Worm (Caenorhabditis elegans) whole organism, L2 larva: ENCODE results near the gene ifta-2.
A peak's percentile ranks its signal among the peaks of the same experiment; 100 is the strongest.

Experiments
- C34F6.9 ChIP-seq: fragments of 150-350 bp; optimal IDR thresholded peaks from 2 replicates; lab custom pipeline; 2014; ENCODE audit warnings: missing biosample characterization, missing genetic modification characterization
- R02D3.7 ChIP-seq: fragments of 150-350 bp; optimal IDR thresholded peaks from 2 replicates; lab custom pipeline; 2014; ENCODE audit warnings: missing biosample characterization, missing genetic modification characterization
- Y55F3AM.14 ChIP-seq: fragments of 200-800 bp; sonication (Bioruptor generic); optimal IDR thresholded peaks from 2 replicates; lab custom pipeline; 2018; ENCODE audit warnings: mild to moderate bottlenecking, missing genetic modification characterization, missing compliant biosample characterization
- ZK546.5 ChIP-seq: sonication (generic microtip); optimal IDR thresholded peaks from 2 replicates; lab custom pipeline; 2017; ENCODE audit warnings: missing biosample characterization, missing genetic modification characterization
- alr-1 ChIP-seq: fragments of 150-350 bp; optimal IDR thresholded peaks from 2 replicates; lab custom pipeline; 2014; ENCODE audit warnings: missing biosample characterization, missing genetic modification characterization
- aly-2 ChIP-seq: fragments of 150-350 bp; optimal IDR thresholded peaks from 2 replicates; lab custom pipeline; 2014; ENCODE audit warnings: missing biosample characterization, missing genetic modification characterization
- ama-1 ChIP-seq: fragments of 150-350 bp; optimal IDR thresholded peaks from 2 replicates; lab custom pipeline; 2018; ENCODE audit warnings: inconsistent platforms
- blmp-1 ChIP-seq: sonication (generic microtip); optimal IDR thresholded peaks from 2 replicates; lab custom pipeline; 2017; ENCODE audit warnings: missing genetic modification characterization, mild to moderate bottlenecking, missing compliant biosample characterization, antibody characterized with exemption, moderate library complexity; ENCODE audit not compliant: insufficient read depth
- crh-2 ChIP-seq: sonication (generic microtip); optimal IDR thresholded peaks from 2 replicates; lab custom pipeline; 2017; ENCODE audit warnings: missing biosample characterization, missing genetic modification characterization
- dmd-4 ChIP-seq: sonication (generic microtip); optimal IDR thresholded peaks from 2 replicates; lab custom pipeline; 2017; ENCODE audit warnings: missing biosample characterization, missing genetic modification characterization
- egl-27 ChIP-seq: sonication (generic microtip); optimal IDR thresholded peaks from 3 replicates; lab custom pipeline; 2017; ENCODE audit warnings: missing biosample characterization, missing genetic modification reagents, missing genetic modification characterization
- fos-1 ChIP-seq: fragments of 150-350 bp; optimal IDR thresholded peaks from 2 replicates; lab custom pipeline; 2014; ENCODE audit warnings: missing biosample characterization, missing genetic modification characterization
- gmeb-1 ChIP-seq: fragments of 150-350 bp; optimal IDR thresholded peaks from 2 replicates; lab custom pipeline; 2014; ENCODE audit warnings: missing biosample characterization, missing genetic modification characterization
- lin-11 ChIP-seq: fragments of 150-350 bp; sonication (generic microtip); optimal IDR thresholded peaks from 2 replicates; lab custom pipeline; 2014; ENCODE audit warnings: missing biosample characterization, missing genetic modification characterization, inconsistent platforms, mixed read lengths
- lin-39 ChIP-seq: fragments of 150-350 bp; optimal IDR thresholded peaks from 2 replicates; lab custom pipeline; 2014; ENCODE audit warnings: missing biosample characterization, missing genetic modification reagents, missing genetic modification characterization
- lsy-2 ChIP-seq, 2 experiments: fragments of 150-350 bp in 1 of 2; sonication (generic microtip) in 1 of 2; optimal IDR thresholded peaks; 2 replicates each; lab custom pipeline; 2014 to 2017; ENCODE audit warnings: missing biosample characterization in 2 of 2, missing genetic modification characterization in 2 of 2
- mab-5 ChIP-seq: fragments of 150-350 bp; optimal IDR thresholded peaks from 2 replicates; lab custom pipeline; 2014; ENCODE audit warnings: missing biosample characterization, missing genetic modification characterization
- mbf-1 ChIP-seq: sonication (generic microtip); optimal IDR thresholded peaks from 2 replicates; lab custom pipeline; 2017; ENCODE audit warnings: missing biosample characterization, missing genetic modification characterization
- mdl-1 ChIP-seq, 2 experiments: fragments of 150-350 bp in 1 of 2; sonication (generic microtip) in 1 of 2; optimal IDR thresholded peaks; 2 replicates each; lab custom pipeline; 2017; ENCODE audit warnings: missing biosample characterization in 2 of 2, missing genetic modification characterization in 2 of 2
- nhr-129 ChIP-seq: fragments of 150-350 bp; optimal IDR thresholded peaks from 2 replicates; lab custom pipeline; 2014; ENCODE audit warnings: missing biosample characterization, missing genetic modification characterization
- nhr-23 ChIP-seq: fragments of 150-350 bp; optimal IDR thresholded peaks from 2 replicates; lab custom pipeline; 2014; ENCODE audit warnings: missing biosample characterization, missing genetic modification reagents, missing genetic modification characterization
- nhr-237 ChIP-seq: fragments of 150-350 bp; optimal IDR thresholded peaks from 2 replicates; lab custom pipeline; 2014; ENCODE audit warnings: missing biosample characterization, missing genetic modification characterization
- nhr-25 ChIP-seq: fragments of 150-350 bp; sonication (generic microtip); optimal IDR thresholded peaks from 3 replicates; lab custom pipeline; 2014; ENCODE audit warnings: missing biosample characterization, missing genetic modification characterization
- sem-4 ChIP-seq: fragments of 150-350 bp; optimal IDR thresholded peaks from 2 replicates; lab custom pipeline; 2014; ENCODE audit warnings: missing biosample characterization, missing genetic modification reagents, missing genetic modification characterization
- skn-1 ChIP-seq: sonication (generic microtip); optimal IDR thresholded peaks from 2 replicates; lab custom pipeline; 2017; ENCODE audit warnings: missing biosample characterization, missing genetic modification characterization
- sma-9 ChIP-seq, 2 experiments: fragments of 150-350 bp in 1 of 2; sonication (generic microtip) in 1 of 2; optimal IDR thresholded peaks; 2 replicates each; lab custom pipeline; 2014 to 2016; ENCODE audit warnings: missing genetic modification characterization in 2 of 2, mild to moderate bottlenecking in 1 of 2, missing biosample characterization in 1 of 2, missing compliant biosample characterization in 1 of 2, missing genetic modification reagents in 1 of 2, moderate library complexity in 1 of 2
- snpc-4 ChIP-seq: fragments of 150-350 bp; optimal IDR thresholded peaks from 2 replicates; lab custom pipeline; 2014; ENCODE audit warnings: missing biosample characterization, missing genetic modification characterization
- unc-39 ChIP-seq: fragments of 150-350 bp; optimal IDR thresholded peaks from 2 replicates; lab custom pipeline; 2014; ENCODE audit warnings: missing biosample characterization, missing genetic modification characterization
- unc-55 ChIP-seq: fragments of 150-350 bp; sonication (generic microtip); optimal IDR thresholded peaks from 3 replicates; lab custom pipeline; 2014; ENCODE audit warnings: missing biosample characterization, missing genetic modification reagents, missing genetic modification characterization
- zag-1 ChIP-seq: fragments of 150-350 bp; optimal IDR thresholded peaks from 2 replicates; lab custom pipeline; 2014; ENCODE audit warnings: missing biosample characterization, missing genetic modification characterization
- ztf-11 ChIP-seq: sonication (generic microtip); optimal IDR thresholded peaks from 2 replicates; lab custom pipeline; 2017; ENCODE audit warnings: missing biosample characterization, missing genetic modification characterization
- ztf-4 ChIP-seq: fragments of 150-350 bp; optimal IDR thresholded peaks from 2 replicates; lab custom pipeline; 2014; ENCODE audit warnings: missing biosample characterization, missing genetic modification characterization

ifta-2 gene

DNA sequence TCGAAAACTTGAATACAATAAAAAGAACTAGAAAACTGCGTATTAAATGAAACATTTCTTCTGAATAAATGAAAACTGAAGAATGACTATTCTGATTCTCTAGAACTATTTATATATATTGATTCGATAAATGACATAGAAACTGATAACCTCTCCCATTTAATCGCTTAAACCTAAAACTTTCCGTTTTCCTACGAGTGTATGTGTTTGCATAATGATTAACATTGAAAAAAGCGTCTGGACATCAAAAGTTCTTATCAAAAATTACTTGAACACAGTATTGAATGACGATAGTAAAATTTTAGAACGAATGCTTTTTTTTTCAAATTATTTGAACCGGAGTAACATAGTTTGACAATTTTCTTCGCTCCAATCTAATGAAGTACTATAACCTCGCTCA lies 40.3 kb upstream of the ifta-2 start, which contains the start of gene C49C3.9:
C49C3.9 (minus strand) TSS at position 136 of the 400 bp plus-strand sequence.
- no peak for TF ChIP-seq lin-39 (tag; lab: Kevin White, UChicago)
- no peak for TF ChIP-seq mab-5 (tag; lab: Kevin White, UChicago)
- TF ChIP-seq mdl-1 (tag; optimal IDR thresholded peaks at IDR 0.05; lab: Kevin White, UChicago): no peak
- TF ChIP-seq skn-1 (tag; lab: Kevin White, UChicago): no peak
- TF ChIP-seq nhr-23 (tag; lab: Kevin White, UChicago): no peak
- TF ChIP-seq lin-11 (tag; lab: Kevin White, UChicago): no peak
- TF ChIP-seq crh-2 (tag; lab: Kevin White, UChicago): peak; percentile 5
- TF ChIP-seq sem-4: no peak
- no peak for TF ChIP-seq ztf-11
- no peak for TF ChIP-seq gmeb-1 (tag; lab: Kevin White, UChicago)
- no peak for TF ChIP-seq snpc-4 (tag; lab: Kevin White, UChicago)
- no peak for TF ChIP-seq lsy-2 (tag; optimal IDR thresholded peaks at IDR 0.05; lab: Kevin White, UChicago)
- TF ChIP-seq alr-1 (tag; lab: Kevin White, UChicago): no peak
- no peak for TF ChIP-seq aly-2 (tag; lab: Kevin White, UChicago)
- no peak for TF ChIP-seq ama-1
- TF ChIP-seq fos-1: peak; percentile 99

- TF ChIP-seq Y55F3AM.14 (no peak), sma-9 (GFP tag; optimal IDR thresholded peaks at IDR 0.05; lab: Kevin White, UChicago) (no peak), sma-9 (tag; optimal IDR thresholded peaks at IDR 0.05; lab: Kevin White, UChicago) (no peak), dmd-4 (tag; lab: Kevin White, UChicago) (no peak), mbf-1 (tag; lab: Kevin White, UChicago) (no peak), nhr-25 (no peak)
- TF ChIP-seq, all 48 proteins: peak for 0
These were observed 39.2 kb upstream of the ifta-2 start for ce11 chrIV:17341033-17341432.

DNA sequence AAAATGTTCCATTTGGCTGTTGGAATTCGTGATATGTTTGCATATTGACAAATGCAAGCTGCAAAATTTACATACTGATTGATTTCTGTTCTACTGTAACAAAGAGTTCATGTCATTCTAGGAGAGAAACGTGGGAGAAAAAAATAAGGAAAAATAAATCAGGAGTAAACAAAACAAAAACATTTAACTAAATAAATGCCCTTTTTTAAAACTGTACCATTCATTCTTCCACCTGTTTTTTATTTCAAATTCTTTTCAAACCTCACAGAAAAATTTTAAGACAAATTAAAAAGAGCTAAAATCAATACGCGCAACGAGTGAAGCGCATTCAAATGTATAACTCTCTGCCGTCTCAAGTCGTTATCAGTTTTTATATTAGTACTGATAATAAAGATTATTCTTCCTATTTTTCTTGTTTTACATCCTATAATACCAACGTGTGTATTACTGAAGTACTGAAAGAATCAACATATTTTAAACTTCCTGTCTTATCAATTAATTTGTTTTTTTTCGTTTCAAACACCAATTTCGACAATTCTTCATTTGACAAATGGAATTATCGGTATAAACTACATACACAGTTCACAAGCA lies 37.2 kb upstream of the ifta-2 start, which contains the start of gene C49C3.10:
C49C3.10 (minus strand) TSS at position 51 of the 591 bp plus-strand sequence.
- no peak for TF ChIP-seq blmp-1 (tag; lab: Kevin White, UChicago)
- TF ChIP-seq crh-2 (tag; lab: Kevin White, UChicago): peak; percentile 56
- no peak for TF ChIP-seq ama-1
- peak; percentile 55 for TF ChIP-seq skn-1 (tag; lab: Kevin White, UChicago)
- TF ChIP-seq fos-1: peak; percentile 74
- no peak for TF ChIP-seq nhr-23 (tag; lab: Kevin White, UChicago)
- TF ChIP-seq ztf-4 (tag; lab: Kevin White, UChicago): no peak

DNA sequence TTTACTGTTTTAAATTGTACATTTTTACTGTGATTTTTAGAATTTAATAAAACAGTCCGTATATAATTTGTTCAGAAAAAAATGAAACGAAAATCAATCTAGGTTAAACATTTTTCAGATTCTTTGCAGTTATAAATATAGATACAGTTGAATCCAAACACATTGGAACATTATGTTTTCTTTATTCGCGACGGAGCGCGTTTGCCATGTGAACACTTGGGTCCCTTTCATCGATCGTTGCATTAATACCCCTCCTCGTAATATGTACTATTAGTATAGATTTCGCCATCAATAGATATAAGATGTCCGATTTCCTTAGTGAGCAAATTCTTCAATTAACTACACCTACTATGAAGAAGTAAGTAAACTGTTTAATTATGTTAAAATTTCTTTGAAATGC lies 33.2 kb upstream of the ifta-2 start, which contains the start of gene C49C3.8:
C49C3.8 (plus strand) TSS at position 173 of the 400 bp plus-strand sequence.
- no peak for TF ChIP-seq nhr-237 (tag; lab: Kevin White, UChicago)
- TF ChIP-seq alr-1 (tag; lab: Kevin White, UChicago): no peak
- TF ChIP-seq unc-55 (GFP tag; lab: Kevin White, UChicago): peak; percentile 54
- TF ChIP-seq C34F6.9 (tag; lab: Kevin White, UChicago): peak; percentile 61
- peak; percentile 8 for TF ChIP-seq nhr-129 (tag; lab: Kevin White, UChicago)
- TF ChIP-seq R02D3.7: no peak

- no peak for TF ChIP-seq sem-4
- peak; percentile 61 for TF ChIP-seq unc-55 (GFP tag; lab: Kevin White, UChicago)
- TF ChIP-seq lsy-2 (tag; optimal IDR thresholded peaks at IDR 0.05; lab: Kevin White, UChicago): peak in 1 of 2 experiments; percentile 65
- no peak for TF ChIP-seq zag-1 (tag; lab: Kevin White, UChicago)
- no peak for TF ChIP-seq unc-39
- TF ChIP-seq nhr-25: no peak
- no peak for TF ChIP-seq egl-27 (tag; lab: Kevin White, UChicago)
- TF ChIP-seq C34F6.9 (tag; lab: Kevin White, UChicago): peak; percentile 73
- peak; percentile 62 for TF ChIP-seq crh-2 (tag; lab: Kevin White, UChicago)
- TF ChIP-seq ZK546.5 (tag; lab: Kevin White, UChicago): no peak
- TF ChIP-seq nhr-129 (tag; lab: Kevin White, UChicago): peak; percentile 41
- no peak for TF ChIP-seq lin-11 (tag; lab: Kevin White, UChicago)
These were observed 31.9 kb upstream of the ifta-2 start, which contains the start of gene C49C3.15 for ce11 chrIV:17333542-17334281. C49C3.15 (plus strand) TSS chrIV:17334231.
